Fruit fly (Drosophila melanogaster): ENCODE data around the gene CG12971.

DNA sequence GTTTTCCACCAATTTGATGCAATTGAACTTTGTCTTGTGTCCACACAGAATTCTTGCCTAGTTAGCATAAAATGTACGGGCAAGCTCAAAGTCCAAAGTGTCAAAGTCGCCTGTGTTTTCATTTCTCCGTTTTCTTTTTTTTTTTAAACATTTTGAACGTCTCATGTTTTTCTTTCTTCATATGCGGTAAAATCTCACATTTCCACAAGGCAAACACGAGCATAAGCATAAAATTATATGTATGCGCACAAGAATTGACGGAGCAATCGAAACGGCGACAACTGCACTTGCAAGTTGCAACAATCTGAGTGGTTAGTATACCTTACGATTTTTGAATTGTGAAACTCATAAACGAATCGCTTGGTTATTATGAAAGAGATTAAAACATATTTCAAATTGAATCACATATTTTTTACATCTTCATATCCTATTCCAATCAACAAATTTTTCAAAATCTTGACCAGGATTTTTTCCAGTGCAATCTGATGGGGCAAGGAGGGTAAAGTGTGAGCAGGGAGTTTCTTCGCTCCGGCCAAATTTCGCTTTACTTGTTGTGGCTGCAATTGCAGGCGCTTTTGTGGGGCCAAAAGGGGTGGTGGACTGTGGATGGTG, 7.7 kb upstream of the CG12971 start:
- TF ChIP-seq insv (optimal IDR thresholded peaks at IDR 0.05) (no peak), psq (optimal IDR thresholded peaks at IDR 0.05) (no peak), h (optimal IDR thresholded peaks at IDR 0.05) (no peak), Myc (optimal IDR thresholded peaks at IDR 0.05) (no peak), ttk (optimal IDR thresholded peaks at IDR 0.05) (no peak), Sin3A (optimal IDR thresholded peaks at IDR 0.05) (no peak)

Data from Kc167 (cell line).